Worm (Caenorhabditis elegans) whole organism, L2 larva: ENCODE measurements around the gene sel-1.

Experiments
- C34F6.9 ChIP-seq: fragments of 150-350 bp; optimal IDR thresholded peaks from 2 replicates; lab custom pipeline; 2014; ENCODE audit warnings: missing biosample characterization, missing genetic modification characterization
- F13H6.1 ChIP-seq: sonication (generic microtip); optimal IDR thresholded peaks from 2 replicates; lab custom pipeline; 2016; ENCODE audit warnings: missing genetic modification characterization, missing compliant biosample characterization
- R02D3.7 ChIP-seq: fragments of 150-350 bp; optimal IDR thresholded peaks from 2 replicates; lab custom pipeline; 2014; ENCODE audit warnings: missing biosample characterization, missing genetic modification characterization
- Y55F3AM.14 ChIP-seq: fragments of 200-800 bp; sonication (Bioruptor generic); optimal IDR thresholded peaks from 2 replicates; lab custom pipeline; 2018; ENCODE audit warnings: mild to moderate bottlenecking, missing genetic modification characterization, missing compliant biosample characterization
- ZK546.5 ChIP-seq: sonication (generic microtip); optimal IDR thresholded peaks from 2 replicates; lab custom pipeline; 2017; ENCODE audit warnings: missing biosample characterization, missing genetic modification characterization
- alr-1 ChIP-seq: fragments of 150-350 bp; optimal IDR thresholded peaks from 2 replicates; lab custom pipeline; 2014; ENCODE audit warnings: missing biosample characterization, missing genetic modification characterization
- ama-1 ChIP-seq: fragments of 150-350 bp; optimal IDR thresholded peaks from 2 replicates; lab custom pipeline; 2018; ENCODE audit warnings: inconsistent platforms
- blmp-1 ChIP-seq: sonication (generic microtip); optimal IDR thresholded peaks from 2 replicates; lab custom pipeline; 2017; ENCODE audit warnings: missing genetic modification characterization, mild to moderate bottlenecking, missing compliant biosample characterization, antibody characterized with exemption, moderate library complexity; ENCODE audit not compliant: insufficient read depth
- ceh-16 ChIP-seq: fragments of 150-350 bp; optimal IDR thresholded peaks from 2 replicates; lab custom pipeline; 2014; ENCODE audit warnings: missing biosample characterization, missing genetic modification characterization
- ceh-82 ChIP-seq: fragments of 150-350 bp; optimal IDR thresholded peaks from 2 replicates; lab custom pipeline; 2014; ENCODE audit warnings: missing biosample characterization, missing genetic modification characterization
- crh-2 ChIP-seq: sonication (generic microtip); optimal IDR thresholded peaks from 2 replicates; lab custom pipeline; 2017; ENCODE audit warnings: missing biosample characterization, missing genetic modification characterization
- egl-27 ChIP-seq: sonication (generic microtip); optimal IDR thresholded peaks from 3 replicates; lab custom pipeline; 2017; ENCODE audit warnings: missing biosample characterization, missing genetic modification reagents, missing genetic modification characterization
- elt-1 ChIP-seq: fragments of 150-350 bp; optimal IDR thresholded peaks from 2 replicates; lab custom pipeline; 2014; ENCODE audit warnings: missing biosample characterization, missing genetic modification characterization
- elt-3 ChIP-seq: sonication (generic microtip); optimal IDR thresholded peaks from 2 replicates; lab custom pipeline; 2017; ENCODE audit warnings: missing biosample characterization, missing genetic modification characterization
- fos-1 ChIP-seq: fragments of 150-350 bp; optimal IDR thresholded peaks from 2 replicates; lab custom pipeline; 2014; ENCODE audit warnings: missing biosample characterization, missing genetic modification characterization
- gmeb-1 ChIP-seq: fragments of 150-350 bp; optimal IDR thresholded peaks from 2 replicates; lab custom pipeline; 2014; ENCODE audit warnings: missing biosample characterization, missing genetic modification characterization
- lin-11 ChIP-seq: fragments of 150-350 bp; sonication (generic microtip); optimal IDR thresholded peaks from 2 replicates; lab custom pipeline; 2014; ENCODE audit warnings: missing biosample characterization, missing genetic modification characterization, inconsistent platforms, mixed read lengths
- lin-39 ChIP-seq: fragments of 150-350 bp; optimal IDR thresholded peaks from 2 replicates; lab custom pipeline; 2014; ENCODE audit warnings: missing biosample characterization, missing genetic modification reagents, missing genetic modification characterization
- lsy-2 ChIP-seq, 2 experiments: fragments of 150-350 bp in 1 of 2; sonication (generic microtip) in 1 of 2; optimal IDR thresholded peaks; 2 replicates each; lab custom pipeline; 2014 to 2017; ENCODE audit warnings: missing biosample characterization in 2 of 2, missing genetic modification characterization in 2 of 2
- mab-5 ChIP-seq: fragments of 150-350 bp; optimal IDR thresholded peaks from 2 replicates; lab custom pipeline; 2014; ENCODE audit warnings: missing biosample characterization, missing genetic modification characterization
- mbf-1 ChIP-seq: sonication (generic microtip); optimal IDR thresholded peaks from 2 replicates; lab custom pipeline; 2017; ENCODE audit warnings: missing biosample characterization, missing genetic modification characterization
- mdl-1 ChIP-seq, 2 experiments: fragments of 150-350 bp in 1 of 2; sonication (generic microtip) in 1 of 2; optimal IDR thresholded peaks; 2 replicates each; lab custom pipeline; 2017; ENCODE audit warnings: missing biosample characterization in 2 of 2, missing genetic modification characterization in 2 of 2
- nhr-12 ChIP-seq: fragments of 150-350 bp; optimal IDR thresholded peaks from 2 replicates; lab custom pipeline; 2014; ENCODE audit warnings: missing biosample characterization, missing genetic modification characterization
- nhr-129 ChIP-seq: fragments of 150-350 bp; optimal IDR thresholded peaks from 2 replicates; lab custom pipeline; 2014; ENCODE audit warnings: missing biosample characterization, missing genetic modification characterization
- nhr-21 ChIP-seq: fragments of 150-350 bp; optimal IDR thresholded peaks from 2 replicates; lab custom pipeline; 2014; ENCODE audit warnings: missing biosample characterization, missing genetic modification characterization
- nhr-25 ChIP-seq: fragments of 150-350 bp; sonication (generic microtip); optimal IDR thresholded peaks from 3 replicates; lab custom pipeline; 2014; ENCODE audit warnings: missing biosample characterization, missing genetic modification characterization
- nhr-6 ChIP-seq: fragments of 150-350 bp; optimal IDR thresholded peaks from 2 replicates; lab custom pipeline; 2014; ENCODE audit warnings: missing biosample characterization, missing genetic modification characterization
- peb-1 ChIP-seq: fragments of 150-350 bp; optimal IDR thresholded peaks from 2 replicates; lab custom pipeline; 2014; ENCODE audit warnings: missing biosample characterization, missing genetic modification characterization
- sem-4 ChIP-seq: fragments of 150-350 bp; optimal IDR thresholded peaks from 2 replicates; lab custom pipeline; 2014; ENCODE audit warnings: missing biosample characterization, missing genetic modification reagents, missing genetic modification characterization
- skn-1 ChIP-seq: sonication (generic microtip); optimal IDR thresholded peaks from 2 replicates; lab custom pipeline; 2017; ENCODE audit warnings: missing biosample characterization, missing genetic modification characterization
- sma-3 ChIP-seq: sonication (generic microtip); optimal IDR thresholded peaks from 2 replicates; lab custom pipeline; 2016; ENCODE audit warnings: missing genetic modification reagents, missing genetic modification characterization, missing compliant biosample characterization
- sma-9 ChIP-seq, 2 experiments: fragments of 150-350 bp in 1 of 2; sonication (generic microtip) in 1 of 2; optimal IDR thresholded peaks; 2 replicates each; lab custom pipeline; 2014 to 2016; ENCODE audit warnings: missing genetic modification characterization in 2 of 2, mild to moderate bottlenecking in 1 of 2, missing biosample characterization in 1 of 2, missing compliant biosample characterization in 1 of 2, missing genetic modification reagents in 1 of 2, moderate library complexity in 1 of 2
- snpc-4 ChIP-seq: fragments of 150-350 bp; optimal IDR thresholded peaks from 2 replicates; lab custom pipeline; 2014; ENCODE audit warnings: missing biosample characterization, missing genetic modification characterization
- unc-55 ChIP-seq: fragments of 150-350 bp; sonication (generic microtip); optimal IDR thresholded peaks from 3 replicates; lab custom pipeline; 2014; ENCODE audit warnings: missing biosample characterization, missing genetic modification reagents, missing genetic modification characterization
- ztf-1 ChIP-seq: fragments of 200-800 bp; sonication (Bioruptor generic); conservative IDR thresholded peaks from 2 replicates; pipeline ENCODE4 v1.3.6; 2022; ENCODE audit warnings: missing genetic modification characterization, missing compliant biosample characterization
- ztf-11 ChIP-seq: sonication (generic microtip); optimal IDR thresholded peaks from 2 replicates; lab custom pipeline; 2017; ENCODE audit warnings: missing biosample characterization, missing genetic modification characterization
- ztf-4 ChIP-seq: fragments of 150-350 bp; optimal IDR thresholded peaks from 2 replicates; lab custom pipeline; 2014; ENCODE audit warnings: missing biosample characterization, missing genetic modification characterization

sel-1 gene

DNA sequence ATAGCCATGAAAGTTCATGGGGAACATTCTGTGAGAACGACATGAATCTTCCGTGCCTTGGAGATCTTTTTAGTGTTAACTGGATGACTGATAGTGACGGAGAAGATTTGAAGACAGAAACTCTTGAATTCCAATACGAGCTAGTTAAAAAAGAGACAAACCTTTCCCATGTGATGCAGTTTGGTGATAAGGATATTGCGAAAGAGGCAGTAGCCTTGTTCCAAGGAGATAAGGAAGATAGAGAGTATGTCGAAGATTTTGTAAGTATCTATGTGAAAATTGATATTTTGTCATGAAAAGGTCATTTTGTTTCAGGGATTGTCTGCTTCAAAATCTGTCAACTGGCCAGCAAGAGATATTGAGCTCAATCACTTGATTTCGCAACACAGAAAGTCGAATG lies 46.6 kb upstream of the sel-1 start:
- TF ChIP-seq sma-9 (GFP tag; optimal IDR thresholded peaks at IDR 0.05; lab: Kevin White, UChicago) (peak; percentile 39), sma-9 (tag; optimal IDR thresholded peaks at IDR 0.05; lab: Kevin White, UChicago) (no peak), F13H6.1 (peak; percentile 12), fos-1 (peak; percentile 2), lin-39 (no peak), lin-11 (tag; lab: Kevin White, UChicago) (no peak)

- TF ChIP-seq ztf-11 = no peak
- TF ChIP-seq sma-3 (GFP tag; lab: Kevin White, UChicago) = no peak
- TF ChIP-seq nhr-12 (tag; lab: Kevin White, UChicago) = no peak
- TF ChIP-seq snpc-4 = no peak
- no peak for TF ChIP-seq mdl-1 (tag; optimal IDR thresholded peaks at IDR 0.05; lab: Kevin White, UChicago)
- no peak for TF ChIP-seq sma-9 (GFP tag; optimal IDR thresholded peaks at IDR 0.05; lab: Kevin White, UChicago)
- no peak for TF ChIP-seq sma-9 (tag; optimal IDR thresholded peaks at IDR 0.05; lab: Kevin White, UChicago)
- TF ChIP-seq elt-3 (tag; lab: Kevin White, UChicago) = no peak
- no peak for TF ChIP-seq ama-1
- no peak for TF ChIP-seq lin-39
- TF ChIP-seq mbf-1 (tag; lab: Kevin White, UChicago) = no peak
- TF ChIP-seq nhr-6 = no peak
- TF ChIP-seq ceh-16 (tag; lab: Kevin White, UChicago) = no peak
- TF ChIP-seq C34F6.9 (tag; lab: Kevin White, UChicago) = no peak
- TF ChIP-seq lsy-2 (tag; optimal IDR thresholded peaks at IDR 0.05; lab: Kevin White, UChicago) = no peak
- no peak for TF ChIP-seq elt-1 (tag; lab: Kevin White, UChicago)
Observed at ce11 chrV:12517148-12517547, 43.4 kb upstream of the sel-1 start, which contains the start of gene cal-1. Gene cal-1, minus strand, starts transcription at chrV:12517248.

ce11 chrV:12517757-12518156 lies 42.8 kb upstream of the sel-1 start:
- TF ChIP-seq elt-1 (tag; lab: Kevin White, UChicago) (no peak), nhr-129 (peak; percentile 56), mdl-1 (tag; optimal IDR thresholded peaks at IDR 0.05; lab: Kevin White, UChicago) (no peak), C34F6.9 (tag; lab: Kevin White, UChicago) (peak; percentile 44), F13H6.1 (peak; percentile 60), nhr-21 (tag; lab: Kevin White, UChicago) (no peak), lsy-2 (tag; optimal IDR thresholded peaks at IDR 0.05; lab: Kevin White, UChicago) (peak in 1 of 2 experiments; percentile 46), nhr-6 (no peak), egl-27 (tag; lab: Kevin White, UChicago) (no peak), sma-9 (GFP tag; optimal IDR thresholded peaks at IDR 0.05; lab: Kevin White, UChicago) (peak; percentile 31), sma-9 (tag; optimal IDR thresholded peaks at IDR 0.05; lab: Kevin White, UChicago) (no peak), mbf-1 (tag; lab: Kevin White, UChicago) (no peak)

ce11 chrV:12518770-12519169 lies 41.8 kb upstream of the sel-1 start:
- TF ChIP-seq ztf-1 (GFP tag; lab: Robert Waterston, UW) = no peak
- TF ChIP-seq ceh-82 (tag; lab: Kevin White, UChicago) = no peak
- peak; percentile 21 for TF ChIP-seq C34F6.9 (tag; lab: Kevin White, UChicago)
- no peak for TF ChIP-seq mdl-1 (tag; optimal IDR thresholded peaks at IDR 0.05; lab: Kevin White, UChicago)
- TF ChIP-seq crh-2 (tag; lab: Kevin White, UChicago) = peak; percentile 65
- TF ChIP-seq lsy-2 (tag; optimal IDR thresholded peaks at IDR 0.05; lab: Kevin White, UChicago) = peak in 1 of 2 experiments; percentile 56
- no peak for TF ChIP-seq nhr-21 (tag; lab: Kevin White, UChicago)
- TF ChIP-seq elt-3 (tag; lab: Kevin White, UChicago) = no peak
- TF ChIP-seq nhr-25 (tag; lab: Kevin White, UChicago) = no peak
- peak; percentile 77 for TF ChIP-seq sma-9 (GFP tag; optimal IDR thresholded peaks at IDR 0.05; lab: Kevin White, UChicago)
- TF ChIP-seq sma-9 (tag; optimal IDR thresholded peaks at IDR 0.05; lab: Kevin White, UChicago) = no peak
- no peak for TF ChIP-seq fos-1
- TF ChIP-seq nhr-12 (tag; lab: Kevin White, UChicago) = no peak
- peak; percentile 88 for TF ChIP-seq F13H6.1
- no peak for TF ChIP-seq ZK546.5 (tag; lab: Kevin White, UChicago)
- TF ChIP-seq mab-5 (tag; lab: Kevin White, UChicago) = peak; percentile 74
- no peak for TF ChIP-seq skn-1 (tag; lab: Kevin White, UChicago)
- no peak for TF ChIP-seq alr-1 (tag; lab: Kevin White, UChicago)
- no peak for TF ChIP-seq Y55F3AM.14 (GFP tag; lab: Kevin White, UChicago)
- TF ChIP-seq nhr-6 = no peak
- no peak for TF ChIP-seq peb-1 (tag; lab: Kevin White, UChicago)
- no peak for TF ChIP-seq unc-55 (GFP tag; lab: Kevin White, UChicago)
- TF ChIP-seq sem-4 = no peak
- TF ChIP-seq R02D3.7 = no peak
- no peak for TF ChIP-seq snpc-4
- TF ChIP-seq gmeb-1 (tag; lab: Kevin White, UChicago) = no peak
- peak; percentile 71 for TF ChIP-seq nhr-129
- TF ChIP-seq elt-1 (tag; lab: Kevin White, UChicago) = no peak
- TF ChIP-seq ztf-4 = peak; percentile 40
- no peak for TF ChIP-seq blmp-1 (tag; lab: Kevin White, UChicago)
- TF ChIP-seq, all 48 proteins: peak for 8
